Worm (Caenorhabditis elegans) whole organism, L2 larva: ENCODE measurements around the gene sqv-1.
A peak's percentile ranks its signal among the peaks of the same experiment; 100 is the strongest.

Source experiments
- C34F6.9 ChIP-seq: fragments of 150-350 bp; optimal IDR thresholded peaks from 2 replicates; lab custom pipeline; 2014; ENCODE audit warnings: missing biosample characterization, missing genetic modification characterization
- R02D3.7 ChIP-seq: fragments of 150-350 bp; optimal IDR thresholded peaks from 2 replicates; lab custom pipeline; 2014; ENCODE audit warnings: missing biosample characterization, missing genetic modification characterization
- Y55F3AM.14 ChIP-seq: fragments of 200-800 bp; sonication (Bioruptor generic); optimal IDR thresholded peaks from 2 replicates; lab custom pipeline; 2018; ENCODE audit warnings: mild to moderate bottlenecking, missing genetic modification characterization, missing compliant biosample characterization
- ZK546.5 ChIP-seq: sonication (generic microtip); optimal IDR thresholded peaks from 2 replicates; lab custom pipeline; 2017; ENCODE audit warnings: missing biosample characterization, missing genetic modification characterization
- alr-1 ChIP-seq: fragments of 150-350 bp; optimal IDR thresholded peaks from 2 replicates; lab custom pipeline; 2014; ENCODE audit warnings: missing biosample characterization, missing genetic modification characterization
- aly-2 ChIP-seq: fragments of 150-350 bp; optimal IDR thresholded peaks from 2 replicates; lab custom pipeline; 2014; ENCODE audit warnings: missing biosample characterization, missing genetic modification characterization
- ama-1 ChIP-seq: fragments of 150-350 bp; optimal IDR thresholded peaks from 2 replicates; lab custom pipeline; 2018; ENCODE audit warnings: inconsistent platforms
- blmp-1 ChIP-seq: sonication (generic microtip); optimal IDR thresholded peaks from 2 replicates; lab custom pipeline; 2017; ENCODE audit warnings: missing genetic modification characterization, mild to moderate bottlenecking, missing compliant biosample characterization, antibody characterized with exemption, moderate library complexity; ENCODE audit not compliant: insufficient read depth
- ceh-16 ChIP-seq: fragments of 150-350 bp; optimal IDR thresholded peaks from 2 replicates; lab custom pipeline; 2014; ENCODE audit warnings: missing biosample characterization, missing genetic modification characterization
- ceh-82 ChIP-seq: fragments of 150-350 bp; optimal IDR thresholded peaks from 2 replicates; lab custom pipeline; 2014; ENCODE audit warnings: missing biosample characterization, missing genetic modification characterization
- crh-2 ChIP-seq: sonication (generic microtip); optimal IDR thresholded peaks from 2 replicates; lab custom pipeline; 2017; ENCODE audit warnings: missing biosample characterization, missing genetic modification characterization
- dmd-4 ChIP-seq: sonication (generic microtip); optimal IDR thresholded peaks from 2 replicates; lab custom pipeline; 2017; ENCODE audit warnings: missing biosample characterization, missing genetic modification characterization
- egl-27 ChIP-seq: sonication (generic microtip); optimal IDR thresholded peaks from 3 replicates; lab custom pipeline; 2017; ENCODE audit warnings: missing biosample characterization, missing genetic modification reagents, missing genetic modification characterization
- elt-1 ChIP-seq: fragments of 150-350 bp; optimal IDR thresholded peaks from 2 replicates; lab custom pipeline; 2014; ENCODE audit warnings: missing biosample characterization, missing genetic modification characterization
- elt-3 ChIP-seq: sonication (generic microtip); optimal IDR thresholded peaks from 2 replicates; lab custom pipeline; 2017; ENCODE audit warnings: missing biosample characterization, missing genetic modification characterization
- fos-1 ChIP-seq: fragments of 150-350 bp; optimal IDR thresholded peaks from 2 replicates; lab custom pipeline; 2014; ENCODE audit warnings: missing biosample characterization, missing genetic modification characterization
- gmeb-1 ChIP-seq: fragments of 150-350 bp; optimal IDR thresholded peaks from 2 replicates; lab custom pipeline; 2014; ENCODE audit warnings: missing biosample characterization, missing genetic modification characterization
- lin-11 ChIP-seq: fragments of 150-350 bp; sonication (generic microtip); optimal IDR thresholded peaks from 2 replicates; lab custom pipeline; 2014; ENCODE audit warnings: missing biosample characterization, missing genetic modification characterization, inconsistent platforms, mixed read lengths
- lin-13 ChIP-seq: fragments of 150-350 bp; optimal IDR thresholded peaks from 2 replicates; lab custom pipeline; 2014; ENCODE audit warnings: missing biosample characterization, missing genetic modification reagents, missing genetic modification characterization
- lsy-2 ChIP-seq, 2 experiments: fragments of 150-350 bp in 1 of 2; sonication (generic microtip) in 1 of 2; optimal IDR thresholded peaks; 2 replicates each; lab custom pipeline; 2014 to 2017; ENCODE audit warnings: missing biosample characterization in 2 of 2, missing genetic modification characterization in 2 of 2
- mab-5 ChIP-seq: fragments of 150-350 bp; optimal IDR thresholded peaks from 2 replicates; lab custom pipeline; 2014; ENCODE audit warnings: missing biosample characterization, missing genetic modification characterization
- mbf-1 ChIP-seq: sonication (generic microtip); optimal IDR thresholded peaks from 2 replicates; lab custom pipeline; 2017; ENCODE audit warnings: missing biosample characterization, missing genetic modification characterization
- mdl-1 ChIP-seq, 2 experiments: fragments of 150-350 bp in 1 of 2; sonication (generic microtip) in 1 of 2; optimal IDR thresholded peaks; 2 replicates each; lab custom pipeline; 2017; ENCODE audit warnings: missing biosample characterization in 2 of 2, missing genetic modification characterization in 2 of 2
- nhr-10 ChIP-seq: sonication (generic microtip); optimal IDR thresholded peaks from 2 replicates; lab custom pipeline; 2017; ENCODE audit warnings: missing biosample characterization, missing genetic modification characterization
- nhr-11 ChIP-seq: fragments of 150-350 bp; optimal IDR thresholded peaks from 2 replicates; lab custom pipeline; 2014; ENCODE audit warnings: missing biosample characterization, missing genetic modification characterization
- nhr-12 ChIP-seq: fragments of 150-350 bp; optimal IDR thresholded peaks from 2 replicates; lab custom pipeline; 2014; ENCODE audit warnings: missing biosample characterization, missing genetic modification characterization
- nhr-129 ChIP-seq: fragments of 150-350 bp; optimal IDR thresholded peaks from 2 replicates; lab custom pipeline; 2014; ENCODE audit warnings: missing biosample characterization, missing genetic modification characterization
- nhr-21 ChIP-seq: fragments of 150-350 bp; optimal IDR thresholded peaks from 2 replicates; lab custom pipeline; 2014; ENCODE audit warnings: missing biosample characterization, missing genetic modification characterization
- nhr-23 ChIP-seq: fragments of 150-350 bp; optimal IDR thresholded peaks from 2 replicates; lab custom pipeline; 2014; ENCODE audit warnings: missing biosample characterization, missing genetic modification reagents, missing genetic modification characterization
- nhr-237 ChIP-seq: fragments of 150-350 bp; optimal IDR thresholded peaks from 2 replicates; lab custom pipeline; 2014; ENCODE audit warnings: missing biosample characterization, missing genetic modification characterization
- nhr-25 ChIP-seq: fragments of 150-350 bp; sonication (generic microtip); optimal IDR thresholded peaks from 3 replicates; lab custom pipeline; 2014; ENCODE audit warnings: missing biosample characterization, missing genetic modification characterization
- nhr-6 ChIP-seq: fragments of 150-350 bp; optimal IDR thresholded peaks from 2 replicates; lab custom pipeline; 2014; ENCODE audit warnings: missing biosample characterization, missing genetic modification characterization
- sem-4 ChIP-seq: fragments of 150-350 bp; optimal IDR thresholded peaks from 2 replicates; lab custom pipeline; 2014; ENCODE audit warnings: missing biosample characterization, missing genetic modification reagents, missing genetic modification characterization
- skn-1 ChIP-seq: sonication (generic microtip); optimal IDR thresholded peaks from 2 replicates; lab custom pipeline; 2017; ENCODE audit warnings: missing biosample characterization, missing genetic modification characterization
- sma-3 ChIP-seq: sonication (generic microtip); optimal IDR thresholded peaks from 2 replicates; lab custom pipeline; 2016; ENCODE audit warnings: missing genetic modification reagents, missing genetic modification characterization, missing compliant biosample characterization
- sma-9 ChIP-seq, 2 experiments: fragments of 150-350 bp in 1 of 2; sonication (generic microtip) in 1 of 2; optimal IDR thresholded peaks; 2 replicates each; lab custom pipeline; 2014 to 2016; ENCODE audit warnings: missing genetic modification characterization in 2 of 2, mild to moderate bottlenecking in 1 of 2, missing biosample characterization in 1 of 2, missing compliant biosample characterization in 1 of 2, missing genetic modification reagents in 1 of 2, moderate library complexity in 1 of 2
- snpc-4 ChIP-seq: fragments of 150-350 bp; optimal IDR thresholded peaks from 2 replicates; lab custom pipeline; 2014; ENCODE audit warnings: missing biosample characterization, missing genetic modification characterization
- unc-39 ChIP-seq: fragments of 150-350 bp; optimal IDR thresholded peaks from 2 replicates; lab custom pipeline; 2014; ENCODE audit warnings: missing biosample characterization, missing genetic modification characterization
- unc-55 ChIP-seq: fragments of 150-350 bp; sonication (generic microtip); optimal IDR thresholded peaks from 3 replicates; lab custom pipeline; 2014; ENCODE audit warnings: missing biosample characterization, missing genetic modification reagents, missing genetic modification characterization
- unc-62 ChIP-seq: fragments of 150-350 bp; optimal IDR thresholded peaks from 2 replicates; lab custom pipeline; 2014; ENCODE audit warnings: missing biosample characterization, missing genetic modification reagents, missing genetic modification characterization
- zag-1 ChIP-seq: fragments of 150-350 bp; optimal IDR thresholded peaks from 2 replicates; lab custom pipeline; 2014; ENCODE audit warnings: missing biosample characterization, missing genetic modification characterization
- ztf-1 ChIP-seq: fragments of 200-800 bp; sonication (Bioruptor generic); conservative IDR thresholded peaks from 2 replicates; pipeline ENCODE4 v1.3.6; 2022; ENCODE audit warnings: missing genetic modification characterization, missing compliant biosample characterization
- ztf-11 ChIP-seq: sonication (generic microtip); optimal IDR thresholded peaks from 2 replicates; lab custom pipeline; 2017; ENCODE audit warnings: missing biosample characterization, missing genetic modification characterization
- ztf-4 ChIP-seq: fragments of 150-350 bp; optimal IDR thresholded peaks from 2 replicates; lab custom pipeline; 2014; ENCODE audit warnings: missing biosample characterization, missing genetic modification characterization

The sqv-1 gene

ce11 chrIV:8366295-8366694 is 5.4 kb downstream of the sqv-1 start, which contains the start of gene aagr-1:
Gene aagr-1, plus strand, starts transcription at chrIV:8366521.
- TF ChIP-seq zag-1 (tag; lab: Kevin White, UChicago) (no peak), nhr-21 (tag; lab: Kevin White, UChicago) (no peak), fos-1 (peak; percentile 45), ama-1 (lab: Kevin White, UChicago) (no peak), aly-2 (no peak), mdl-1 (tag; optimal IDR thresholded peaks at IDR 0.05; lab: Kevin White, UChicago) (no peak), crh-2 (tag; lab: Kevin White, UChicago) (peak; percentile 47)

ce11 chrIV:8367887-8368286 is 7.0 kb downstream of the sqv-1 start:
- TF ChIP-seq ztf-4 (no peak), Y55F3AM.14 (no peak), nhr-23 (no peak), sem-4 (tag; lab: Kevin White, UChicago) (no peak)

DNA sequence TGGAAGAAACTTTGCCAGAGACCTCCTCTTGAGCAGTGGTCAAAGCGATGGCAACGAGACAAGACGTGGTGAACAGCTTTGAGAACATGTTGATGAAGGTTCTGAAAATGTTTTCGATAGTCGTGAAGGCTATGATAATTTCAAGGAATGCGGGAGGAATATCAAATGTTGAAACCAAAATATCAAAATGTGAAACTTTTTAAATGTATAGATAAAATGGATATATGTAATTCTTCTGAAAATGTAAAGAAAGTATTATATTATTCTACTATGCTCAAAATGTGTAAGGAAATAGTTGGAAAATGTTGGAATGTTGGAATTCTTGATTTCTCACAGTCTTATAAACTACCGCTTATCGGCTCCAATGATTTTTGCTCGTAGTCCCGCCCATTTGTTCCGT is 8.2 kb downstream of the sqv-1 start, which contains the start of gene D2096.6:
TSS of gene D2096.6 (minus strand) at position 101 of the 400 bp plus-strand sequence.
- TF ChIP-seq crh-2 (tag; lab: Kevin White, UChicago) (no peak), nhr-11 (tag; lab: Kevin White, UChicago) (no peak), unc-55 (no peak), egl-27 (no peak), nhr-10 (tag; lab: Kevin White, UChicago) (no peak), nhr-6 (tag; lab: Kevin White, UChicago) (no peak), ztf-4 (no peak), lin-11 (tag; lab: Kevin White, UChicago) (no peak), lin-13 (GFP tag; lab: Kevin White, UChicago) (no peak), snpc-4 (tag; lab: Kevin White, UChicago) (no peak), blmp-1 (tag; lab: Kevin White, UChicago) (no peak), mbf-1 (no peak), nhr-12 (tag; lab: Kevin White, UChicago) (no peak), ceh-16 (tag; lab: Kevin White, UChicago) (no peak), Y55F3AM.14 (no peak), ztf-1 (GFP tag; lab: Robert Waterston, UW) (no peak), elt-1 (no peak), nhr-25 (tag; lab: Kevin White, UChicago) (no peak)

DNA sequence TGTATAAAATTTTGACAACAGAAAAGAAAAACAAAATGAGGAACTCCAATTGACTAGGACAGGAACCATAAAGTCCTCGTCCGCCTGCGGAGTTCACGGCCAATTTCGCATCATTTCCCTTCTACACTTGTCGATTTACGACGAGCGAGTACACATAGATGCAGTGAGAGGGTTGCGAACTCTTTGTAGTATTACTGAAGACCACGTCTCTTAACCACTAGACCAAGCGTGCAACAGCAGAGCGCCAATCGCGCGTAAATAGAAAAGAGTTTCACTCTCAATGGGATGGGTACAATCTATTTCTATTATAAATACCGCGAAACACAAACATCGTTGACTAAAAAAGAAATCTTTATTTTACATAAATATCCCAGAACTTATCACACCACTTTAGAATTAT is 14.5 kb downstream of the sqv-1 start:
- TF ChIP-seq skn-1 (tag; lab: Kevin White, UChicago) (no peak), sma-3 (GFP tag; lab: Kevin White, UChicago) (peak; percentile 81), mbf-1 (no peak), ztf-1 (GFP tag; lab: Robert Waterston, UW) (no peak), sem-4 (tag; lab: Kevin White, UChicago) (peak; percentile 21), ZK546.5 (no peak), Y55F3AM.14 (peak; percentile 68), C34F6.9 (tag; lab: Kevin White, UChicago) (peak; percentile 84), sma-9 (GFP tag; optimal IDR thresholded peaks at IDR 0.05; lab: Kevin White, UChicago) (peak; percentile 89), sma-9 (tag; optimal IDR thresholded peaks at IDR 0.05; lab: Kevin White, UChicago) (no peak), nhr-237 (tag; lab: Kevin White, UChicago) (no peak), nhr-23 (no peak), ztf-11 (no peak), nhr-129 (peak; percentile 96), nhr-21 (tag; lab: Kevin White, UChicago) (peak; percentile 66), unc-55 (no peak), R02D3.7 (tag; lab: Kevin White, UChicago) (peak; percentile 15), crh-2 (tag; lab: Kevin White, UChicago) (peak; percentile 85), ztf-4 (peak; percentile 74), nhr-6 (tag; lab: Kevin White, UChicago) (peak; percentile 74), mdl-1 (tag; optimal IDR thresholded peaks at IDR 0.05; lab: Kevin White, UChicago) (no peak), lsy-2 (tag; optimal IDR thresholded peaks at IDR 0.05; lab: Kevin White, UChicago) (peak; percentile 54 to 82), nhr-10 (tag; lab: Kevin White, UChicago) (no peak), ceh-16 (tag; lab: Kevin White, UChicago) (peak; percentile 9), nhr-12 (tag; lab: Kevin White, UChicago) (no peak), alr-1 (tag; lab: Kevin White, UChicago) (no peak), blmp-1 (tag; lab: Kevin White, UChicago) (no peak), unc-39 (tag; lab: Kevin White, UChicago) (no peak), zag-1 (tag; lab: Kevin White, UChicago) (peak; percentile 43), mab-5 (peak; percentile 32), elt-3 (tag; lab: Kevin White, UChicago) (no peak), dmd-4 (no peak), ceh-82 (tag; lab: Kevin White, UChicago) (no peak), lin-11 (tag; lab: Kevin White, UChicago) (peak; percentile 44), gmeb-1 (tag; lab: Kevin White, UChicago) (peak; percentile 71), nhr-11 (tag; lab: Kevin White, UChicago) (no peak), aly-2 (no peak), elt-1 (no peak), nhr-25 (tag; lab: Kevin White, UChicago) (no peak), snpc-4 (tag; lab: Kevin White, UChicago) (peak; percentile 71), lin-13 (GFP tag; lab: Kevin White, UChicago) (peak; percentile 82), unc-62 (no peak), ama-1 (lab: Kevin White, UChicago) (no peak), egl-27 (peak; percentile 59)
